Fruit fly (Drosophila melanogaster): ENCODE measurements around the gene dyw.

dyw gene

dm6 chrX:2659430-2660075 lies 34.1 kb downstream of the dyw start (continued):
- no peak for TF ChIP-seq CG9139 (GFP tag; optimal IDR thresholded peaks at IDR 0.05)
- TF ChIP-seq salr (GFP tag; optimal IDR thresholded peaks at IDR 0.05): peak in 1 of 2 experiments; percentile 2
- peak; percentile 73 for TF ChIP-seq CG6163 (GFP tag; IDR thresholded peaks at IDR 0.05)
- TF ChIP-seq Ets96B (tag; optimal IDR thresholded peaks at IDR 0.05): no peak
- no peak for TF ChIP-seq Eip93F (GFP tag; optimal IDR thresholded peaks at IDR 0.05)
- TF ChIP-seq CG7368 (GFP tag; optimal IDR thresholded peaks at IDR 0.05): no peak
- peak; percentile 3 for TF ChIP-seq Blimp-1 (GFP tag; optimal IDR thresholded peaks at IDR 0.05)
- TF ChIP-seq Hr38 (GFP tag; optimal IDR thresholded peaks at IDR 0.05): no peak
- no peak for TF ChIP-seq fd59A (GFP tag; optimal IDR thresholded peaks at IDR 0.05)
- TF ChIP-seq Eip75B (GFP tag; optimal IDR thresholded peaks at IDR 0.05): no peak
- no peak for TF ChIP-seq esn (GFP tag; optimal IDR thresholded peaks at IDR 0.05)

dm6 chrX:2658258-2658853 lies 35.3 kb downstream of the dyw start:
- no peak for TF ChIP-seq CG6792 (GFP tag; optimal IDR thresholded peaks at IDR 0.05)
- TF ChIP-seq fkh (GFP tag; optimal IDR thresholded peaks at IDR 0.05): peak; percentile 39
- TF ChIP-seq CG16779 (tag; optimal IDR thresholded peaks at IDR 0.05): peak; percentile 17
- no peak for TF ChIP-seq OdsH (GFP tag; optimal IDR thresholded peaks at IDR 0.05)
- peak; percentile 11 for TF ChIP-seq topi (GFP tag; optimal IDR thresholded peaks at IDR 0.05)
- TF ChIP-seq CG1621 (tag; optimal IDR thresholded peaks at IDR 0.05): peak; percentile 16
- peak; percentile 43; the same call in 1 of the 3 replicates for TF ChIP-seq eg (GFP tag; IDR thresholded peaks at IDR 0.05)
- 0 out of 3 replicates have a peak, but pooled peaks have one; percentile 34 for TF ChIP-seq CG8119 (GFP tag; IDR thresholded peaks at IDR 0.05)
- TF ChIP-seq CG15336 (GFP tag; IDR thresholded peaks at IDR 0.05): peak; percentile 42; the same call in 1 of the 2 replicates
- peak; percentile 5 for TF ChIP-seq Eip75B (GFP tag; optimal IDR thresholded peaks at IDR 0.05)
- peak; percentile 88 for TF ChIP-seq svp (GFP tag)
- TF ChIP-seq achi (GFP tag; optimal IDR thresholded peaks at IDR 0.05): no peak
- TF ChIP-seq fd59A (GFP tag; optimal IDR thresholded peaks at IDR 0.05): no peak
- peak; percentile 68 for TF ChIP-seq Eip78C (GFP tag)
- TF ChIP-seq Gug (GFP tag; IDR thresholded peaks at IDR 0.05): no peak
- peak; percentile 8 for TF ChIP-seq esn (GFP tag; optimal IDR thresholded peaks at IDR 0.05)
- TF ChIP-seq vri (GFP tag; optimal IDR thresholded peaks at IDR 0.05): peak; percentile 84
- peak; percentile 58 for TF ChIP-seq Blimp-1 (GFP tag; optimal IDR thresholded peaks at IDR 0.05)
- TF ChIP-seq Met (GFP tag; optimal IDR thresholded peaks at IDR 0.05): peak; percentile 43
- TF ChIP-seq Sox102F (GFP tag; optimal IDR thresholded peaks at IDR 0.05): peak; percentile 71
- TF ChIP-seq Hr4 (GFP tag; optimal IDR thresholded peaks at IDR 0.05): no peak
- TF ChIP-seq CG6808 (GFP tag; optimal IDR thresholded peaks at IDR 0.05): peak; percentile 49
- TF ChIP-seq CG9139 (GFP tag; optimal IDR thresholded peaks at IDR 0.05): peak; percentile 39
- no peak for TF ChIP-seq lz (GFP tag; optimal IDR thresholded peaks at IDR 0.05)
- TF ChIP-seq CG6854 (GFP tag; optimal IDR thresholded peaks at IDR 0.05): peak; percentile 39
- no peak for TF ChIP-seq CG4318 (GFP tag; optimal IDR thresholded peaks at IDR 0.05)
- peak; percentile 2 for TF ChIP-seq CG3032 (tag; optimal IDR thresholded peaks at IDR 0.05)
- peak; percentile 40 for TF ChIP-seq dsx (GFP tag; optimal IDR thresholded peaks at IDR 0.05; ENCODE audit: poor library complexity, severe bottlenecking)
- peak; percentile 15 for TF ChIP-seq net (GFP tag; optimal IDR thresholded peaks at IDR 0.05)
- no peak for TF ChIP-seq Hr38 (GFP tag; optimal IDR thresholded peaks at IDR 0.05)
- peak; percentile 42 to 72 for TF ChIP-seq ss (GFP tag; optimal IDR thresholded peaks at IDR 0.05)
- TF ChIP-seq CG6163 (GFP tag; IDR thresholded peaks at IDR 0.05): peak; percentile 64; the same call in 2 of the 3 replicates
- TF ChIP-seq CG6276 (GFP tag; optimal IDR thresholded peaks at IDR 0.05): peak; percentile 62
- no peak for TF ChIP-seq CG31627 (GFP tag; optimal IDR thresholded peaks at IDR 0.05)
- TF ChIP-seq CG3919 (GFP tag; optimal IDR thresholded peaks at IDR 0.05): peak; percentile 28
- no peak for TF ChIP-seq CG8319 (GFP tag; optimal IDR thresholded peaks at IDR 0.05)
- TF ChIP-seq Sox14 (GFP tag; optimal IDR thresholded peaks at IDR 0.05): peak; percentile 78

All from whole organism, prepupa.